Worm (Caenorhabditis elegans): ENCODE data around the gene nhr-9.

Gene nhr-9

DNA sequence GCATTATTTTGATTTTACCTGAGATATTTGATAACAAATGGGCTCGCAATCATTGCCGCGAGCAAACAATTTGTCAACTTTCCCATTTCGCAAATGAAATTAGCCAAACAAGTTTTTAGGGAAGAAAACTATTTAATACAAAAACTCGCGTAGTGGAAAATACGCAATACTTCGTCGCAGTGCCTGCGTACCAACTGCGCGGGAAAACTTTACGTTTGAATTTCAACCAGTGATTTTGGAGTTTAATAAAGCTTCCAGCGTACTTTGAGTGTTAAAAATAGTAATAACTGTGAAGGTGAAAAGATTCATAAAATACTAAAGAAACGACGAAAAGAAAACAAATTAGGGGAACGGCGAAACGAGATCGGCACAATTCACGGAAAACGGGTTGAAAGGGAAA, 10.4 kb upstream of the nhr-9 start, which contains the start of gene tofu-7:
Gene tofu-7 (minus strand): TSS at position 111 of the 400 bp plus-strand sequence.
- TF ChIP-seq blmp-1 (tag; optimal IDR thresholded peaks at IDR 0.05; ENCODE audit: insufficient read depth) (no peak), skn-1 (tag; optimal IDR thresholded peaks at IDR 0.05) (no peak), lin-39 (tag; optimal IDR thresholded peaks at IDR 0.05) (no peak), mab-5 (tag; optimal IDR thresholded peaks at IDR 0.05) (no peak), nhr-10 (tag; optimal IDR thresholded peaks at IDR 0.05) (no peak), nhr-77 (tag; optimal IDR thresholded peaks at IDR 0.05) (no peak), nhr-12 (tag; optimal IDR thresholded peaks at IDR 0.05) (no peak), alr-1 (tag; optimal IDR thresholded peaks at IDR 0.05) (no peak), lin-13 (GFP tag; optimal IDR thresholded peaks at IDR 0.05) (no peak), mbf-1 (tag; optimal IDR thresholded peaks at IDR 0.05) (no peak), nhr-237 (tag; optimal IDR thresholded peaks at IDR 0.05) (no peak), nhr-25 (tag; optimal IDR thresholded peaks at IDR 0.05) (no peak), aly-2 (tag; optimal IDR thresholded peaks at IDR 0.05) (no peak), snpc-4 (tag; optimal IDR thresholded peaks at IDR 0.05) (no peak), zag-1 (tag; optimal IDR thresholded peaks at IDR 0.05) (no peak), crh-2 (tag; optimal IDR thresholded peaks at IDR 0.05) (no peak), sma-9 (GFP tag; optimal IDR thresholded peaks at IDR 0.05) (no peak), sma-9 (tag; optimal IDR thresholded peaks at IDR 0.05) (no peak), unc-39 (tag; optimal IDR thresholded peaks at IDR 0.05) (no peak)

DNA sequence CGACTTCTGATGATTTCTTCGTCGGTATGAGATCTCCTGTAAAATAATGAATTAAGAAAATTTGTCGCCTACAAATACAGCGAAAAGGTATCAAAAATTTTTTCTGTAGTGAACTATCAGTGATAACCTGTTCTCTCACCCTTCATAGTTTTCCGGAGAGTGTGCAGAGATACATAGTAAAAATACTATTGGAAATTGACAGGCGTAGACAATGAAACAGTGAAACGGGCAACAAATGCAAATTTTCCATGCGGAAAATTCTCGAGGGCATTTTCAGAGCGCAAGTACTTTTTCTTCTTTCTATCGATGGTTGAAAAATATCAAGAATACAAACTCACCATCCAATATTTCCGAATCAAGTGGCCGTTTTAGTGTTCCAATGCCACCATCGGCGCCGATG, 8.1 kb upstream of the nhr-9 start:
- TF ChIP-seq nhr-12 (tag; optimal IDR thresholded peaks at IDR 0.05) (no peak), gmeb-1 (tag; optimal IDR thresholded peaks at IDR 0.05) (peak; percentile 4)

DNA sequence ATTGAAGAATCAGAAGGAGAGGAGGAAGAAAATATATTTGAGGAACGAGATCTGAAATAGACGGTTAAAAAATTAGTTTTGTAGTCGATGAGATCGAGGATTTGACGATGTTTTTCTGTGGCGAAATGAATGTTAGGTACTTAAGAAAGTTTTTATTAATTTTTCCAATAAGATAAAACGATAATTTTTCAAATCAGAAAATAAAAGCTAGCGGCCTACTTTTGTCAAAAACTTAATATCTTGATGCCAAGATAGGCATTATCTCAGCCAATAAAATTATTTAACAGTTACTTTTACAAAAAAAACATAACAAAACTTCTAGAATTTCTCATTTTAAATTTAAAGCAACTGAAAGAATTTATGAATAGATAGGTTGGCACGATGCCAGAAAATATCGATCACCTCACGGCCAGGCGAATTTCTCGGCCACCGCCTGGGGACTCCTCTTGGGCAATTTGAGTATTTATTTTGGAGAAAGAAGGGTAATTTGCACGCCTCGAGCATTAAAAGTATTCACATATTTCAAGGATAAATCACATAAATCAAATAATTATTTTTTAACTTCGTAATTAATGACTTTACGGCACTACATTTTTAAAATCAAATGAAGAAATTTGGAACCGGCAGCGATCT, 7.5 kb upstream of the nhr-9 start, which contains the start of gene fubl-2:
Gene fubl-2 (minus strand): TSS at position 51 of the 633 bp plus-strand sequence.
- peak; percentile 84 for TF ChIP-seq sma-3 (GFP tag; optimal IDR thresholded peaks at IDR 0.05)
- TF ChIP-seq blmp-1 (tag; optimal IDR thresholded peaks at IDR 0.05; ENCODE audit: insufficient read depth) = no peak
- TF ChIP-seq sma-9 (GFP tag; optimal IDR thresholded peaks at IDR 0.05) = peak; percentile 66
- no peak for TF ChIP-seq sma-9 (tag; optimal IDR thresholded peaks at IDR 0.05)
- TF ChIP-seq F13H6.1 (tag; optimal IDR thresholded peaks at IDR 0.05) = peak; percentile 69
- no peak for TF ChIP-seq dmd-4 (tag; optimal IDR thresholded peaks at IDR 0.05)
- TF ChIP-seq fos-1 (tag; optimal IDR thresholded peaks at IDR 0.05) = peak; percentile 50
- TF ChIP-seq nhr-129 (tag; optimal IDR thresholded peaks at IDR 0.05) = peak; percentile 25
- no peak for TF ChIP-seq elt-3 (tag; optimal IDR thresholded peaks at IDR 0.05)
- TF ChIP-seq egl-27 (tag; optimal IDR thresholded peaks at IDR 0.05) = peak; percentile 66
- no peak for TF ChIP-seq snpc-4 (tag; optimal IDR thresholded peaks at IDR 0.05)
- peak; percentile 29 for TF ChIP-seq lin-11 (tag; optimal IDR thresholded peaks at IDR 0.05)
- TF ChIP-seq crh-2 (tag; optimal IDR thresholded peaks at IDR 0.05) = peak; percentile 59
- TF ChIP-seq mdl-1 (tag; optimal IDR thresholded peaks at IDR 0.05) = no peak
- TF ChIP-seq nhr-21 (tag; optimal IDR thresholded peaks at IDR 0.05) = peak; percentile 8
- peak; percentile 65 for TF ChIP-seq gmeb-1 (tag; optimal IDR thresholded peaks at IDR 0.05)
- TF ChIP-seq ztf-11 (tag; optimal IDR thresholded peaks at IDR 0.05) = no peak
- TF ChIP-seq nhr-12 (tag; optimal IDR thresholded peaks at IDR 0.05) = no peak
- peak; percentile 76 for TF ChIP-seq lin-13 (GFP tag; optimal IDR thresholded peaks at IDR 0.05)
- peak; percentile 70 for TF ChIP-seq unc-55 (GFP tag; optimal IDR thresholded peaks at IDR 0.05)
- TF ChIP-seq lsy-2 (tag; optimal IDR thresholded peaks at IDR 0.05) = peak; percentile 22 to 86
- TF ChIP-seq ama-1 (optimal IDR thresholded peaks at IDR 0.05) = no peak
- TF ChIP-seq nhr-23 (tag; optimal IDR thresholded peaks at IDR 0.05) = no peak
- no peak for TF ChIP-seq nhr-11 (tag; optimal IDR thresholded peaks at IDR 0.05)
- TF ChIP-seq C34F6.9 (tag; optimal IDR thresholded peaks at IDR 0.05) = peak; percentile 66

DNA sequence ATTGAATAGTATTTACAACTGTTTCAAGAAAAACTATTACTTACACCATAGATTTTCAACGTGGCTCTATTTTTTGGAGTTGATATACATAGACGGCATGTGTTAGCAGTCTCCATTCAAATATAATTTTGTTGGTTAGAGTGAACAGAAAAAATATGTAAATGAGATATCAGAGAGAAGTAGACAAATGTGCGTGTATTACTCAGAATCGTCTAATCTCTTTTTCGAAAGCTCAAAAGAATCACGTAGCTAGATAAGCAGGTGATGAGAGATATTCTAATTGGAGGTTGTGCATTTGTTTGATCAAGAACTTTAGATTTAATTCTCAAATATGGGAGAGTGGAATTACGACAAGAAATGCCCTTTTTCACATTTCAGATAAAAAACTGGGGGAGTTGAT, 4.7 kb upstream of the nhr-9 start, which contains the start of gene ZK418.10:
Gene ZK418.10 (minus strand): TSS at position 148 of the 400 bp plus-strand sequence.
- TF ChIP-seq mab-5 (tag; optimal IDR thresholded peaks at IDR 0.05) = no peak
- TF ChIP-seq ceh-82 (tag; optimal IDR thresholded peaks at IDR 0.05) = no peak
- peak; percentile 16 for TF ChIP-seq nhr-21 (tag; optimal IDR thresholded peaks at IDR 0.05)
- TF ChIP-seq unc-62 (GFP tag; optimal IDR thresholded peaks at IDR 0.05) = no peak
- peak; percentile 33 for TF ChIP-seq C34F6.9 (tag; optimal IDR thresholded peaks at IDR 0.05)
- peak; percentile 5 for TF ChIP-seq sma-9 (GFP tag; optimal IDR thresholded peaks at IDR 0.05)
- TF ChIP-seq sma-9 (tag; optimal IDR thresholded peaks at IDR 0.05) = no peak
- no peak for TF ChIP-seq elt-3 (tag; optimal IDR thresholded peaks at IDR 0.05)
- TF ChIP-seq nhr-129 (tag; optimal IDR thresholded peaks at IDR 0.05) = no peak
- TF ChIP-seq Y55F3AM.14 (GFP tag; optimal IDR thresholded peaks at IDR 0.05) = no peak
- TF ChIP-seq lsy-2 (tag; optimal IDR thresholded peaks at IDR 0.05) = peak in 1 of 2 experiments; percentile 16
